Fruit fly (Drosophila melanogaster) Kc167 (cell line): Measurements from ENCODE around the gene Rab3-GEF.

Source experiments
- Myc ChIP-seq: fragments of >200 bp; optimal IDR thresholded peaks from 2 replicates; lab custom pipeline; 2017; ENCODE audit warnings: missing external identifiers
- Sin3A ChIP-seq: fragments of >200 bp; optimal IDR thresholded peaks from 2 replicates; lab custom pipeline; 2018; ENCODE audit warnings: missing external identifiers
- h ChIP-seq: fragments of >200 bp; optimal IDR thresholded peaks from 3 replicates; lab custom pipeline; 2018; ENCODE audit warnings: missing external identifiers
- insv ChIP-seq: fragments of >200 bp; optimal IDR thresholded peaks from 3 replicates; lab custom pipeline; 2018; ENCODE audit warnings: missing external identifiers
- psq ChIP-seq: fragments of >200 bp; optimal IDR thresholded peaks from 2 replicates; lab custom pipeline; 2017; ENCODE audit warnings: missing external identifiers
- ttk ChIP-seq: sonication (Bioruptor generic); optimal IDR thresholded peaks from 2 replicates; lab custom pipeline; 2017; ENCODE audit warnings: missing external identifiers

The Rab3-GEF gene

dm6 chrX:15089146-15089698 lies at the start of gene Rab3-GEF:
Rab3-GEF (plus strand) TSS chrX:15089682.
- TF ChIP-seq psq (lab: Kevin White, UChicago): no peak
- TF ChIP-seq h (lab: Kevin White, UChicago): no peak

dm6 chrX:15042499-15042898 lies 47.0 kb upstream of the Rab3-GEF start:
- TF ChIP-seq ttk (lab: Kevin White, UChicago) (no peak), psq (lab: Kevin White, UChicago) (no peak), insv (lab: Kevin White, UChicago) (no peak), h (lab: Kevin White, UChicago) (no peak), Myc (lab: Kevin White, UChicago) (no peak), Sin3A (lab: Kevin White, UChicago) (no peak)

- TF ChIP-seq psq (lab: Kevin White, UChicago): no peak
- no peak for TF ChIP-seq insv (lab: Kevin White, UChicago)
- TF ChIP-seq ttk (lab: Kevin White, UChicago): no peak
Observed at dm6 chrX:15043013-15043699, 46.3 kb upstream of the Rab3-GEF start.

- TF ChIP-seq psq (lab: Kevin White, UChicago) (no peak), Myc (lab: Kevin White, UChicago) (no peak), ttk (lab: Kevin White, UChicago) (no peak), Sin3A (lab: Kevin White, UChicago) (no peak), insv (lab: Kevin White, UChicago) (no peak), h (lab: Kevin White, UChicago) (no peak)
Observed at dm6 chrX:15043700-15044225, 45.7 kb upstream of the Rab3-GEF start, which contains the start of gene CG5541. CG5541 (plus strand) TSS chrX:15044123.

dm6 chrX:15045608-15046007 lies 43.9 kb upstream of the Rab3-GEF start:
- TF ChIP-seq ttk (lab: Kevin White, UChicago): no peak
- no peak for TF ChIP-seq Myc (lab: Kevin White, UChicago)
- TF ChIP-seq h (lab: Kevin White, UChicago): no peak
- TF ChIP-seq Sin3A (lab: Kevin White, UChicago): no peak
- TF ChIP-seq psq (lab: Kevin White, UChicago): no peak
- TF ChIP-seq insv (lab: Kevin White, UChicago): no peak

dm6 chrX:15048713-15049112 lies 40.8 kb upstream of the Rab3-GEF start:
- TF ChIP-seq Sin3A (lab: Kevin White, UChicago) (no peak), ttk (lab: Kevin White, UChicago) (no peak), h (lab: Kevin White, UChicago) (no peak), insv (lab: Kevin White, UChicago) (no peak), Myc (lab: Kevin White, UChicago) (no peak), psq (lab: Kevin White, UChicago) (no peak)

- TF ChIP-seq insv (lab: Kevin White, UChicago) (no peak), Sin3A (lab: Kevin White, UChicago) (no peak), h (lab: Kevin White, UChicago) (no peak), psq (lab: Kevin White, UChicago) (no peak), ttk (lab: Kevin White, UChicago) (no peak), Myc (lab: Kevin White, UChicago) (no peak)
Observed at dm6 chrX:15062619-15063018, 26.9 kb upstream of the Rab3-GEF start.

- TF ChIP-seq insv (lab: Kevin White, UChicago) (no peak), Sin3A (lab: Kevin White, UChicago) (no peak), ttk (lab: Kevin White, UChicago) (no peak), h (lab: Kevin White, UChicago) (no peak), Myc (lab: Kevin White, UChicago) (no peak), psq (lab: Kevin White, UChicago) (no peak)
Observed at dm6 chrX:15063404-15064062, 25.9 kb upstream of the Rab3-GEF start, which contains the start of the genes hiw and ND-B18. hiw (minus strand) TSS chrX:15063429. ND-B18 (plus strand) TSS chrX:15063733.

- no peak for TF ChIP-seq Sin3A (lab: Kevin White, UChicago)
- TF ChIP-seq psq (lab: Kevin White, UChicago): no peak
- no peak for TF ChIP-seq Myc (lab: Kevin White, UChicago)
- no peak for TF ChIP-seq h (lab: Kevin White, UChicago)
- TF ChIP-seq ttk (lab: Kevin White, UChicago): no peak
- TF ChIP-seq insv (lab: Kevin White, UChicago): no peak
Observed at dm6 chrX:15066374-15067057, 23.0 kb upstream of the Rab3-GEF start, which contains the start of the genes opm and dob. opm (minus strand) TSS chrX:15066432. dob (plus strand) TSS chrX:15067007.

- TF ChIP-seq Sin3A (lab: Kevin White, UChicago) (no peak), Myc (lab: Kevin White, UChicago) (no peak), insv (lab: Kevin White, UChicago) (no peak), ttk (lab: Kevin White, UChicago) (no peak), psq (lab: Kevin White, UChicago) (no peak), h (lab: Kevin White, UChicago) (no peak)
Observed at dm6 chrX:15068537-15068936, 20.9 kb upstream of the Rab3-GEF start.
